Fruit fly (Drosophila melanogaster): Measurements from ENCODE around the gene brat.

Gene brat

dm6 chr2L:19227656-19228055 is 94.0 kb downstream of the brat start:
- TF ChIP-seq CG14711 (tag; optimal IDR thresholded peaks at IDR 0.05), result no peak
- TF ChIP-seq pad (GFP tag; optimal IDR thresholded peaks at IDR 0.05), result no peak
- no peak for TF ChIP-seq CG1620 (GFP tag; optimal IDR thresholded peaks at IDR 0.05)

- TF ChIP-seq CG12768 (GFP tag; optimal IDR thresholded peaks at IDR 0.05) (no peak), CG33017 (tag; optimal IDR thresholded peaks at IDR 0.05) (no peak), pad (GFP tag; optimal IDR thresholded peaks at IDR 0.05) (no peak), cic (GFP tag; optimal IDR thresholded peaks at IDR 0.05) (no peak), cnc (optimal IDR thresholded peaks at IDR 0.05) (no peak), CG7101 (tag; optimal IDR thresholded peaks at IDR 0.05) (no peak), CG7045 (GFP tag; optimal IDR thresholded peaks at IDR 0.05) (no peak), CG5204 (GFP tag; optimal IDR thresholded peaks at IDR 0.05) (no peak), Hr96 (GFP tag; optimal IDR thresholded peaks at IDR 0.05) (no peak), CG14711 (tag; optimal IDR thresholded peaks at IDR 0.05) (no peak), CG1620 (GFP tag; optimal IDR thresholded peaks at IDR 0.05) (no peak), Clk (GFP tag; optimal IDR thresholded peaks at IDR 0.05) (no peak), kay (GFP tag; ENCODE audit: borderline replicate concordance) (no peak), toe (GFP tag; optimal IDR thresholded peaks at IDR 0.05) (no peak), CG11617 (GFP tag; optimal IDR thresholded peaks at IDR 0.05) (no peak), tj (GFP tag; optimal IDR thresholded peaks at IDR 0.05) (no peak), Crg-1 (GFP tag; optimal IDR thresholded peaks at IDR 0.05) (no peak)
Measured at dm6 chr2L:19229059-19229458, 95.4 kb downstream of the brat start.

Measured in whole organism, adult.